Worm (Caenorhabditis elegans) whole organism, L1 larva: Measurements from ENCODE around the gene srh-46.
A peak's percentile ranks its signal among the peaks of the same experiment; 100 is the strongest.

Experiments
- alr-1 ChIP-seq: fragments of 200-800 bp; sonication (Bioruptor generic); optimal IDR thresholded peaks from 2 replicates; lab custom pipeline; 2018; ENCODE audit warnings: borderline replicate concordance, mild to moderate bottlenecking, missing genetic modification characterization, missing compliant biosample characterization
- blmp-1 ChIP-seq: fragments of 150-350 bp; optimal IDR thresholded peaks from 2 replicates; lab custom pipeline; 2014; ENCODE audit warnings: missing biosample characterization, missing genetic modification characterization
- ceh-90 ChIP-seq: sonication (generic microtip); optimal IDR thresholded peaks from 2 replicates; lab custom pipeline; 2016; ENCODE audit warnings: missing genetic modification characterization, missing compliant biosample characterization
- dpl-1 ChIP-seq, 3 experiments: fragments of 150-350 bp in 2 of 3; sonication (generic microtip) in 1 of 3; optimal IDR thresholded peaks; 2 replicates each; lab custom pipeline; 2014 to 2017; ENCODE audit warnings: missing biosample characterization in 3 of 3, missing genetic modification characterization in 3 of 3, missing genetic modification reagents in 3 of 3
- elt-2 ChIP-seq: sonication (generic microtip); optimal IDR thresholded peaks from 2 replicates; lab custom pipeline; 2016; ENCODE audit warnings: missing genetic modification characterization, mild to moderate bottlenecking, inconsistent platforms, missing compliant biosample characterization, missing genetic modification reagents
- lsy-2 ChIP-seq, 2 experiments: fragments of 150-350 bp; optimal IDR thresholded peaks; 2 replicates each; lab custom pipeline; 2014; ENCODE audit warnings: missing biosample characterization in 2 of 2, missing genetic modification characterization in 2 of 2
- nhr-90 ChIP-seq: sonication (generic microtip); optimal IDR thresholded peaks from 2 replicates; lab custom pipeline; 2016; ENCODE audit warnings: mild to moderate bottlenecking, missing genetic modification characterization, missing compliant biosample characterization; ENCODE audit not compliant: poor library complexity
- skn-1 ChIP-seq: fragments of 150-350 bp; optimal IDR thresholded peaks from 2 replicates; lab custom pipeline; 2014; ENCODE audit warnings: missing biosample characterization, missing genetic modification characterization
- snpc-4 ChIP-seq: fragments of 150-350 bp; optimal IDR thresholded peaks from 2 replicates; lab custom pipeline; 2014; ENCODE audit warnings: missing biosample characterization, missing genetic modification characterization

DNA sequence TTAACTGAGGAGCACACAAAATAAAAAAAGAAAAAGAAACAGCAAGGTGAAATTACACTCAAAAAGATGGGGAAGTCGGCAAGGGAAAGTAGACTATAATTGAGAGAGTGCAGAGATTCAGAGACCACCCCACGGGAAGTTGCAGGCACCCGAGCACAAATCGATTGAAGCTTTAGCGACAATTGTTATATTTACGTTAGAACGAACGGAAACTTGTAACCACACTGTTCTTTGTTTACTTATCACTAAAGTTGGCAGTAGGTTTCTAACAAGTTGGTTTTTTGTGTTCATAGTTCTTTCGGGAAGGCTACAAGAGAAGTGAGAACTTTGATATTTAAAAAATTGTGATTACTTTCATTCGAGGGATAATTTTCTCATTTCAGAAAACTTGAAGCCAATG, 19.0 kb upstream of the srh-46 start, which contains the start of gene F47G9.4:
- peak in 1 of 2 experiments; percentile 15 for TF ChIP-seq lsy-2 (tag; optimal IDR thresholded peaks at IDR 0.05; lab: Kevin White, UChicago)
- no peak for TF ChIP-seq snpc-4 (tag; lab: Kevin White, UChicago)
- no peak for TF ChIP-seq nhr-90
- TF ChIP-seq blmp-1 (tag; lab: Kevin White, UChicago), result no peak
- TF ChIP-seq dpl-1 (GFP tag; optimal IDR thresholded peaks at IDR 0.05; lab: Kevin White, UChicago), result no peak
- no peak for TF ChIP-seq skn-1 (tag; lab: Kevin White, UChicago)
- TF ChIP-seq alr-1 (tag; lab: Kevin White, UChicago), result no peak
- no peak for TF ChIP-seq ceh-90 (tag; lab: Kevin White, UChicago)
- TF ChIP-seq elt-2 (tag; lab: Kevin White, UChicago), result no peak
